Worm (Caenorhabditis elegans) whole organism, L4 larva: ENCODE results near the gene rde-1.

Source experiments
- F10B5.3 ChIP-seq: sonication (generic microtip); optimal IDR thresholded peaks from 2 replicates; lab custom pipeline; 2016; ENCODE audit warnings: mild to moderate bottlenecking, missing genetic modification characterization, missing compliant biosample characterization
- F26F4.8 ChIP-seq: fragments of 200-800 bp; sonication (Bioruptor generic); conservative IDR thresholded peaks from 2 replicates; pipeline ENCODE4 v1.3.6; 2022; ENCODE audit warnings: missing genetic modification characterization, missing compliant biosample characterization
- Y105C5A.15 ChIP-seq: fragments of 200-800 bp; sonication (Bioruptor generic); IDR thresholded peaks from 2 replicates; pipeline ENCODE4 v1.3.6; 2022; ENCODE audit warnings: missing genetic modification characterization, missing compliant biosample characterization
- Y48G9A.11 ChIP-seq: fragments of 200-800 bp; sonication (Bioruptor generic); IDR thresholded peaks from 2 replicates; pipeline ENCODE4 v1.3.6; 2022; ENCODE audit warnings: missing genetic modification reagents, missing genetic modification characterization, missing compliant biosample characterization
- ZK546.5 ChIP-seq, 2 experiments: sonication (generic microtip); optimal IDR thresholded peaks; 2 replicates each; lab custom pipeline; 2017; ENCODE audit warnings: missing biosample characterization in 2 of 2, missing genetic modification characterization in 2 of 2
- arid-1 ChIP-seq: fragments of 200-800 bp; sonication (Bioruptor generic); conservative IDR thresholded peaks from 2 replicates; pipeline ENCODE4 v1.3.6; 2022; ENCODE audit warnings: missing genetic modification reagents, missing genetic modification characterization, missing compliant biosample characterization
- attf-4 ChIP-seq: sonication (generic microtip); optimal IDR thresholded peaks from 3 replicates; lab custom pipeline; 2017; ENCODE audit warnings: missing biosample characterization, missing genetic modification characterization
- ceh-28 ChIP-seq: fragments of 150-350 bp; optimal IDR thresholded peaks from 2 replicates; lab custom pipeline; 2014; ENCODE audit warnings: missing biosample characterization, missing genetic modification reagents, missing genetic modification characterization
- ceh-44 ChIP-seq: fragments of 200-800 bp; sonication (Bioruptor generic); IDR thresholded peaks from 2 replicates; pipeline ENCODE4 v1.3.6; 2022; ENCODE audit warnings: missing genetic modification reagents, missing genetic modification characterization, missing compliant biosample characterization
- daf-16 ChIP-seq, 3 experiments: sonication (generic microtip); optimal IDR thresholded peaks; 2 replicates each; lab custom pipeline; 2016 to 2017; ENCODE audit warnings: missing genetic modification characterization in 3 of 3, missing genetic modification reagents in 3 of 3, mild to moderate bottlenecking in 2 of 3, missing compliant biosample characterization in 2 of 3, missing biosample characterization in 1 of 3, moderate library complexity in 1 of 3
- daf-19 ChIP-seq: fragments of 200-800 bp; sonication (Bioruptor generic); conservative IDR thresholded peaks from 2 replicates; pipeline ENCODE4 v1.3.6; 2022; ENCODE audit warnings: missing genetic modification characterization, missing compliant biosample characterization
- dmd-8 ChIP-seq: fragments of 200-800 bp; sonication (Bioruptor generic); IDR thresholded peaks from 2 replicates; pipeline ENCODE4 v1.3.6; 2022; ENCODE audit warnings: missing genetic modification characterization, missing compliant biosample characterization
- dmd-9 ChIP-seq: fragments of 200-800 bp; sonication (Bioruptor generic); IDR thresholded peaks from 2 replicates; pipeline ENCODE4 v1.3.6; 2022; ENCODE audit warnings: missing genetic modification reagents, missing genetic modification characterization, missing compliant biosample characterization
- duxl-1 ChIP-seq: sonication (generic microtip); optimal IDR thresholded peaks from 2 replicates; lab custom pipeline; 2016; ENCODE audit warnings: mild to moderate bottlenecking, missing genetic modification characterization, moderate library complexity, missing compliant biosample characterization; ENCODE audit not compliant: poor library complexity
- dve-1 ChIP-seq: sonication (generic microtip); optimal IDR thresholded peaks from 2 replicates; lab custom pipeline; 2017; ENCODE audit warnings: antibody characterized with exemption, mild to moderate bottlenecking, missing genetic modification characterization, missing compliant biosample characterization; ENCODE audit not compliant: insufficient read depth
- egl-27 ChIP-seq: sonication (generic microtip); optimal IDR thresholded peaks from 3 replicates; lab custom pipeline; 2017; ENCODE audit warnings: missing biosample characterization, missing genetic modification reagents, missing genetic modification characterization
- fkh-10 ChIP-seq: fragments of 150-350 bp; optimal IDR thresholded peaks from 2 replicates; lab custom pipeline; 2014; ENCODE audit warnings: missing biosample characterization, missing genetic modification reagents, missing genetic modification characterization
- fos-1 ChIP-seq: fragments of 150-350 bp; optimal IDR thresholded peaks from 2 replicates; lab custom pipeline; 2014; ENCODE audit warnings: missing biosample characterization, missing genetic modification characterization
- hlh-11 ChIP-seq: fragments of 200-800 bp; sonication (Bioruptor generic); optimal IDR thresholded peaks from 2 replicates; lab custom pipeline; 2018; ENCODE audit warnings: mild to moderate bottlenecking, missing genetic modification characterization, missing compliant biosample characterization
- hmg-1.1 ChIP-seq: fragments of 200-800 bp; sonication (Bioruptor generic); IDR thresholded peaks from 2 replicates; pipeline ENCODE4 v1.3.6; 2022; ENCODE audit warnings: missing genetic modification reagents, missing genetic modification characterization, missing compliant biosample characterization
- lin-1 ChIP-seq: fragments of 200-800 bp; sonication (Bioruptor generic); IDR thresholded peaks from 2 replicates; pipeline ENCODE4 v1.3.6; 2022; ENCODE audit warnings: missing genetic modification reagents, missing genetic modification characterization, missing compliant biosample characterization
- lin-15B ChIP-seq: fragments of 150-350 bp; sonication (generic microtip); optimal IDR thresholded peaks from 3 replicates; lab custom pipeline; 2014; ENCODE audit warnings: missing biosample characterization, missing genetic modification characterization
- lin-29 ChIP-seq: fragments of 200-800 bp; sonication (Bioruptor generic); IDR thresholded peaks from 2 replicates; pipeline ENCODE4 v1.3.6; 2022; ENCODE audit warnings: missing genetic modification reagents, missing genetic modification characterization, missing compliant biosample characterization
- lin-38 ChIP-seq: fragments of 200-800 bp; sonication (Bioruptor generic); IDR thresholded peaks from 2 replicates; pipeline ENCODE4 v1.3.6; 2022; ENCODE audit warnings: missing genetic modification reagents, missing genetic modification characterization, missing compliant biosample characterization
- lin-39 ChIP-seq: fragments of 150-350 bp; optimal IDR thresholded peaks from 2 replicates; lab custom pipeline; 2014; ENCODE audit warnings: missing biosample characterization, missing genetic modification reagents, missing genetic modification characterization
- lir-3 ChIP-seq: sonication (generic microtip); optimal IDR thresholded peaks from 2 replicates; lab custom pipeline; 2016; ENCODE audit warnings: mild to moderate bottlenecking, missing genetic modification characterization, missing compliant biosample characterization
- madf-5 ChIP-seq, 2 experiments: fragments of 200-800 bp; sonication (Bioruptor generic); IDR thresholded peaks; 2 replicates each; pipeline ENCODE4 v1.3.6; 2022; ENCODE audit warnings: missing compliant biosample characterization in 2 of 2, missing genetic modification characterization in 2 of 2
- nhr-10 ChIP-seq: fragments of 150-350 bp; optimal IDR thresholded peaks from 2 replicates; lab custom pipeline; 2014; ENCODE audit warnings: missing biosample characterization, missing genetic modification characterization
- nhr-102 ChIP-seq: sonication (generic microtip); optimal IDR thresholded peaks from 2 replicates; lab custom pipeline; 2016; ENCODE audit warnings: mild to moderate bottlenecking, missing genetic modification characterization, moderate library complexity, missing compliant biosample characterization
- nhr-237 ChIP-seq: sonication (generic microtip); optimal IDR thresholded peaks from 2 replicates; lab custom pipeline; 2017; ENCODE audit warnings: missing biosample characterization, missing genetic modification characterization
- nhr-42 ChIP-seq: fragments of 200-800 bp; sonication (Bioruptor generic); IDR thresholded peaks from 2 replicates; pipeline ENCODE4 v1.3.6; 2022; ENCODE audit warnings: missing genetic modification characterization, missing compliant biosample characterization
- nhr-48 ChIP-seq: sonication (generic microtip); optimal IDR thresholded peaks from 2 replicates; lab custom pipeline; 2016; ENCODE audit warnings: mild to moderate bottlenecking, missing genetic modification characterization, missing compliant biosample characterization
- nhr-76 ChIP-seq: fragments of 150-350 bp; optimal IDR thresholded peaks from 2 replicates; lab custom pipeline; 2014; ENCODE audit warnings: missing biosample characterization, missing genetic modification characterization
- nhr-77 ChIP-seq: fragments of 150-350 bp; optimal IDR thresholded peaks from 2 replicates; lab custom pipeline; 2014; ENCODE audit warnings: missing biosample characterization, missing genetic modification characterization
- pha-4 ChIP-seq, 2 experiments: fragments of 150-350 bp in 1 of 2; fragments of 200-800 bp in 1 of 2; sonication (Bioruptor generic) in 1 of 2; IDR thresholded peaks in 1 of 2; optimal IDR thresholded peaks in 1 of 2; 2 replicates each; pipeline versions ENCODE4 v1.3.6 to Lab custom; 2014 to 2022; ENCODE audit warnings: missing genetic modification characterization in 2 of 2, missing genetic modification reagents in 2 of 2, missing biosample characterization in 1 of 2, missing compliant biosample characterization in 1 of 2
- php-3 ChIP-seq: fragments of 200-800 bp; sonication (Bioruptor generic); IDR thresholded peaks from 2 replicates; pipeline ENCODE4 v1.3.6; 2022; ENCODE audit warnings: missing genetic modification reagents, missing genetic modification characterization, missing compliant biosample characterization
- pqm-1 ChIP-seq: sonication (generic microtip); optimal IDR thresholded peaks from 2 replicates; lab custom pipeline; 2017; ENCODE audit warnings: missing biosample characterization, missing genetic modification characterization
- rbr-2 ChIP-seq: sonication (generic microtip); optimal IDR thresholded peaks from 2 replicates; lab custom pipeline; 2016; ENCODE audit warnings: missing genotype, missing genetic modification characterization, missing compliant biosample characterization
- saeg-2 ChIP-seq: fragments of 200-800 bp; sonication (Bioruptor generic); IDR thresholded peaks from 2 replicates; pipeline ENCODE4 v1.3.6; 2022; ENCODE audit warnings: missing genetic modification reagents, missing genetic modification characterization, missing compliant biosample characterization
- sdz-12 ChIP-seq: fragments of 200-800 bp; sonication (Bioruptor generic); optimal IDR thresholded peaks from 2 replicates; lab custom pipeline; 2018; ENCODE audit warnings: mild to moderate bottlenecking, missing genetic modification characterization, missing compliant biosample characterization
- set-16 ChIP-seq: fragments of 200-800 bp; sonication (Bioruptor generic); IDR thresholded peaks from 2 replicates; pipeline ENCODE4 v1.3.6; 2022; ENCODE audit warnings: missing genetic modification reagents, missing genetic modification characterization, missing compliant biosample characterization
- snpc-1.2 ChIP-seq: fragments of 200-800 bp; sonication (Bioruptor generic); IDR thresholded peaks from 2 replicates; pipeline ENCODE4 v1.3.6; 2022; ENCODE audit warnings: missing genetic modification reagents, missing genetic modification characterization, missing compliant biosample characterization
- snpc-4 ChIP-seq: fragments of 150-350 bp; optimal IDR thresholded peaks from 2 replicates; lab custom pipeline; 2014; ENCODE audit warnings: missing biosample characterization, missing genetic modification characterization
- spr-1 ChIP-seq: sonication (generic microtip); optimal IDR thresholded peaks from 2 replicates; lab custom pipeline; 2016; ENCODE audit warnings: mild to moderate bottlenecking, missing genetic modification characterization, missing compliant biosample characterization
- spr-3 ChIP-seq: fragments of 200-800 bp; sonication (Bioruptor generic); optimal IDR thresholded peaks from 2 replicates; lab custom pipeline; 2018; ENCODE audit warnings: mild to moderate bottlenecking, missing genetic modification characterization, missing compliant biosample characterization
- tra-1 ChIP-seq: fragments of 200-800 bp; sonication (Bioruptor generic); IDR thresholded peaks from 2 replicates; pipeline ENCODE4 v1.3.6; 2022; ENCODE audit warnings: missing genetic modification reagents, missing genetic modification characterization, missing compliant biosample characterization
- unc-39 ChIP-seq: sonication (generic microtip); optimal IDR thresholded peaks from 2 replicates; lab custom pipeline; 2017; ENCODE audit warnings: missing biosample characterization, missing genetic modification characterization
- zip-11 ChIP-seq: fragments of 200-800 bp; sonication (Bioruptor generic); IDR thresholded peaks from 2 replicates; pipeline ENCODE4 v1.3.6; 2022; ENCODE audit warnings: missing genetic modification characterization, missing compliant biosample characterization
- zip-2 ChIP-seq: fragments of 150-350 bp; optimal IDR thresholded peaks from 2 replicates; lab custom pipeline; 2014; ENCODE audit warnings: missing biosample characterization, missing genetic modification characterization
- ztf-11 ChIP-seq: fragments of 150-350 bp; optimal IDR thresholded peaks from 2 replicates; lab custom pipeline; 2014; ENCODE audit warnings: missing biosample characterization, missing genetic modification characterization

rde-1 gene

ce11 chrV:9984821-9985220 lies 6.6 kb downstream of the rde-1 start (continued):
- no peak for TF ChIP-seq dmd-8 (GFP tag; lab: Robert Waterston, UW)
- no peak for TF ChIP-seq ceh-28
- no peak for TF ChIP-seq spr-1 (tag; lab: Kevin White, UChicago)
- TF ChIP-seq nhr-77 (tag; lab: Kevin White, UChicago) = no peak
- TF ChIP-seq snpc-1.2 = no peak
- TF ChIP-seq fos-1 = no peak
- peak; percentile 52 for TF ChIP-seq hlh-11
- peak; percentile 74 for TF ChIP-seq dve-1 (tag; lab: Kevin White, UChicago)
- no peak for TF ChIP-seq ceh-44
- no peak for TF ChIP-seq zip-11
- TF ChIP-seq lir-3 = no peak
- TF ChIP-seq dmd-9 (GFP tag; lab: Robert Waterston, UW) = no peak
- no peak for TF ChIP-seq php-3 (GFP tag; lab: Robert Waterston, UW)
- TF ChIP-seq ZK546.5 (tag; optimal IDR thresholded peaks at IDR 0.05; lab: Kevin White, UChicago) = no peak
- no peak for TF ChIP-seq F26F4.8 (GFP tag; lab: Robert Waterston, UW)
- TF ChIP-seq egl-27 (tag; lab: Kevin White, UChicago) = no peak
- no peak for TF ChIP-seq madf-5 (GFP tag; IDR thresholded peaks at IDR 0.05; lab: Robert Waterston, UW)
- TF ChIP-seq daf-19 (GFP tag; lab: Robert Waterston, UW) = no peak
- no peak for TF ChIP-seq duxl-1 (tag; lab: Kevin White, UChicago)
- no peak for TF ChIP-seq lin-15B
- TF ChIP-seq F10B5.3 = no peak
- TF ChIP-seq zip-2 (tag; lab: Kevin White, UChicago) = no peak
- no peak for TF ChIP-seq sdz-12
- TF ChIP-seq arid-1 = no peak
- no peak for TF ChIP-seq set-16 (GFP tag; lab: Robert Waterston, UW)
- no peak for TF ChIP-seq nhr-48
- TF ChIP-seq nhr-102 (tag; lab: Kevin White, UChicago) = no peak
- no peak for TF ChIP-seq lin-1 (GFP tag; lab: Robert Waterston, UW)
- no peak for TF ChIP-seq Y105C5A.15
- TF ChIP-seq lin-38 = no peak
- no peak for TF ChIP-seq lin-29 (GFP tag; lab: Robert Waterston, UW)
- TF ChIP-seq attf-4 (tag; lab: Kevin White, UChicago) = no peak
- TF ChIP-seq unc-39 = no peak
- peak; percentile 42 for TF ChIP-seq pqm-1
- TF ChIP-seq pha-4 (GFP tag; IDR thresholded peaks at IDR 0.05; lab: Robert Waterston, UW) = no peak
- peak; percentile 6 for TF ChIP-seq pha-4 (tag; optimal IDR thresholded peaks at IDR 0.05; lab: Kevin White, UChicago)

ce11 chrV:9983529-9983928 lies 7.9 kb downstream of the rde-1 start:
- TF ChIP-seq lin-15B (no peak), snpc-1.2 (0 out of 2 replicates have a peak, but pooled peaks have one; percentile 18), tra-1 (GFP tag; lab: Robert Waterston, UW) (0 out of 2 replicates have a peak, but pooled peaks have one; percentile 57), nhr-42 (GFP tag; lab: Robert Waterston, UW) (no peak), ceh-28 (no peak), fkh-10 (GFP tag; lab: Kevin White, UChicago) (no peak), hmg-1.1 (0 out of 2 replicates have a peak, but pooled peaks have one; percentile 24), Y48G9A.11 (GFP tag; lab: Robert Waterston, UW) (no peak), pha-4 (GFP tag; IDR thresholded peaks at IDR 0.05; lab: Robert Waterston, UW) (0 out of 2 replicates have a peak, but pooled peaks have one; percentile 30), pha-4 (tag; optimal IDR thresholded peaks at IDR 0.05; lab: Kevin White, UChicago) (no peak), arid-1 (0 out of 2 replicates have a peak, but pooled peaks have one; percentile 26), nhr-237 (no peak), lin-39 (no peak), daf-16 (GFP tag; optimal IDR thresholded peaks at IDR 0.05; lab: Kevin White, UChicago) (no peak), daf-16 (tag; optimal IDR thresholded peaks at IDR 0.05; lab: Kevin White, UChicago) (no peak), dve-1 (tag; lab: Kevin White, UChicago) (peak; percentile 33), nhr-102 (tag; lab: Kevin White, UChicago) (no peak), nhr-76 (tag; lab: Kevin White, UChicago) (no peak), daf-19 (GFP tag; lab: Robert Waterston, UW) (0 out of 2 replicates have a peak, but pooled peaks have one; percentile 24), saeg-2 (GFP tag; lab: Robert Waterston, UW) (no peak), dmd-8 (GFP tag; lab: Robert Waterston, UW) (no peak), snpc-4 (no peak), rbr-2 (tag; lab: Kevin White, UChicago) (no peak), fos-1 (no peak), F10B5.3 (no peak), spr-3 (GFP tag; lab: Kevin White, UChicago) (no peak), ztf-11 (tag; lab: Kevin White, UChicago) (no peak), nhr-10 (tag; lab: Kevin White, UChicago) (no peak)
